Fruit fly (Drosophila melanogaster) whole organism: ENCODE data around the gene CG8117.

Source experiments
- CG8478 ChIP-seq: fragments of >200 bp; optimal IDR thresholded peaks from 2 replicates; lab custom pipeline; 2018; ENCODE audit warnings: inconsistent platforms
- Dll ChIP-seq: fragments of >200 bp; optimal IDR thresholded peaks from 2 replicates; lab custom pipeline; 2017
- EcR ChIP-seq, 2 experiments: fragments of >200 bp; optimal IDR thresholded peaks; 2 replicates each; lab custom pipeline; 2017; ENCODE audit warnings: missing biosample characterization in 2 of 2, missing genetic modification characterization in 2 of 2, missing genetic modification reagents in 2 of 2
- pan ChIP-seq: fragments of >200 bp; optimal IDR thresholded peaks from 2 replicates; lab custom pipeline; 2017
- psq ChIP-seq: fragments of >200 bp; optimal IDR thresholded peaks from 2 replicates; lab custom pipeline; 2017
- usp ChIP-seq: fragments of >200 bp; optimal IDR thresholded peaks from 2 replicates; lab custom pipeline; 2017; ENCODE audit warnings: missing biosample characterization, missing genetic modification characterization, mixed read lengths

dm6 chrX:15639929-15640328 lies 4.1 kb upstream of the CG8117 start:
- TF ChIP-seq CG8478 (no peak), usp (no peak), psq (lab: Kevin White, UChicago) (no peak), EcR (GFP tag; optimal IDR thresholded peaks at IDR 0.05; lab: Kevin White, UChicago) (no peak), pan (lab: Kevin White, UChicago) (no peak), Dll (lab: Kevin White, UChicago) (no peak)
